Fruit fly (Drosophila melanogaster) whole organism, embryonic: Measurements from ENCODE around the gene CG32176.

Source experiments
- Aef1 ChIP-seq: fragments of 200-800 bp; sonication (Bioruptor generic); IDR thresholded peaks from 3 replicates; pipeline ENCODE4 v1.3.6; 2022; ENCODE audit warnings: missing biosample characterization, missing genetic modification characterization
- CG10209 ChIP-seq: fragments of 200-800 bp; sonication (Bioruptor generic); optimal IDR thresholded peaks from 3 replicates; lab custom pipeline; 2017; ENCODE audit warnings: missing biosample characterization, mild to moderate bottlenecking, missing genetic modification characterization, missing genetic modification reagents
- CG10321 ChIP-seq: fragments of 200-800 bp; sonication (Bioruptor generic); IDR thresholded peaks from 2 replicates; pipeline ENCODE4 v1.3.6; 2022; ENCODE audit warnings: missing biosample characterization, missing genetic modification characterization
- CG10431 ChIP-seq: fragments of 200-800 bp; sonication (Bioruptor generic); optimal IDR thresholded peaks from 3 replicates; lab custom pipeline; 2018; ENCODE audit warnings: missing biosample characterization, mild to moderate bottlenecking, missing genetic modification characterization
- CG10565 ChIP-seq: fragments of 200-800 bp; sonication (Bioruptor generic); optimal IDR thresholded peaks from 3 replicates; lab custom pipeline; 2016; ENCODE audit warnings: missing biosample characterization, mild to moderate bottlenecking, missing genetic modification characterization
- CG10979 ChIP-seq: fragments of 200-800 bp; sonication (Bioruptor generic); optimal IDR thresholded peaks from 2 replicates; lab custom pipeline; 2018; ENCODE audit warnings: missing biosample characterization, mild to moderate bottlenecking, missing genetic modification characterization, moderate library complexity
- CG11696 ChIP-seq: fragments of 200-800 bp; sonication (Bioruptor generic); IDR thresholded peaks from 2 replicates; pipeline ENCODE4 v1.3.6; 2022; ENCODE audit warnings: missing biosample characterization, missing genetic modification characterization
- CG12071 ChIP-seq: fragments of 200-800 bp; sonication (Bioruptor generic); optimal IDR thresholded peaks from 3 replicates; lab custom pipeline; 2018; ENCODE audit warnings: missing biosample characterization, mild to moderate bottlenecking, missing genetic modification characterization
- CG12769 ChIP-seq: fragments of 200-800 bp; sonication (Bioruptor generic); optimal IDR thresholded peaks from 2 replicates; lab custom pipeline; 2019; ENCODE audit warnings: missing biosample characterization, mild to moderate bottlenecking, missing genetic modification characterization, moderate library complexity
- CG13123 ChIP-seq: fragments of 200-800 bp; sonication (Bioruptor generic); optimal IDR thresholded peaks from 2 replicates; lab custom pipeline; 2016; ENCODE audit warnings: missing biosample characterization, missing genetic modification characterization
- CG15011 ChIP-seq: fragments of 200-800 bp; sonication (Bioruptor generic); optimal IDR thresholded peaks from 3 replicates; lab custom pipeline; 2018; ENCODE audit warnings: missing biosample characterization, mild to moderate bottlenecking, missing genetic modification characterization
- CG2116 ChIP-seq: fragments of 200-800 bp; sonication (Bioruptor generic); optimal IDR thresholded peaks from 3 replicates; lab custom pipeline; 2018; ENCODE audit warnings: missing biosample characterization, mild to moderate bottlenecking, missing genetic modification characterization
- CG2120 ChIP-seq: fragments of 200-800 bp; sonication (Bioruptor generic); optimal IDR thresholded peaks from 3 replicates; lab custom pipeline; 2016; ENCODE audit warnings: missing biosample characterization, missing genetic modification characterization
- CG2202 ChIP-seq: fragments of 200-800 bp; sonication (Bioruptor generic); optimal IDR thresholded peaks from 2 replicates; lab custom pipeline; 2018; ENCODE audit warnings: missing biosample characterization, mild to moderate bottlenecking, missing genetic modification characterization
- CG33213 ChIP-seq: fragments of 200-800 bp; sonication (Bioruptor generic); optimal IDR thresholded peaks from 3 replicates; lab custom pipeline; 2016; ENCODE audit warnings: missing biosample characterization, missing genetic modification characterization
- CG34376 ChIP-seq: fragments of 200-800 bp; sonication (Bioruptor generic); optimal IDR thresholded peaks from 2 replicates; lab custom pipeline; 2018; ENCODE audit warnings: missing biosample characterization, mild to moderate bottlenecking, missing genetic modification characterization
- CG6254 ChIP-seq: fragments of 200-800 bp; sonication (Bioruptor generic); optimal IDR thresholded peaks from 3 replicates; lab custom pipeline; 2017; ENCODE audit warnings: mild to moderate bottlenecking, missing biosample characterization, missing genetic modification reagents, missing genetic modification characterization
- CG6765 ChIP-seq: fragments of 200-800 bp; sonication (Bioruptor generic); optimal IDR thresholded peaks from 3 replicates; lab custom pipeline; 2017; ENCODE audit warnings: missing biosample characterization, mild to moderate bottlenecking, missing genetic modification characterization
- CG8290 ChIP-seq, 3 experiments: fragments of 200-800 bp; sonication (Bioruptor generic); optimal IDR thresholded peaks; 2 replicates each; lab custom pipeline; 2016 to 2019; ENCODE audit warnings: missing biosample characterization in 3 of 3, missing genetic modification characterization in 3 of 3, mild to moderate bottlenecking in 2 of 3, moderate library complexity in 1 of 3
- Chrac-16 ChIP-seq: fragments of 200-800 bp; sonication (Bioruptor generic); optimal IDR thresholded peaks from 3 replicates; lab custom pipeline; 2016; ENCODE audit warnings: missing biosample characterization, missing genetic modification characterization
- Dip3 ChIP-seq: fragments of 200-800 bp; sonication (Bioruptor generic); optimal IDR thresholded peaks from 3 replicates; lab custom pipeline; 2016; ENCODE audit warnings: missing biosample characterization, missing genetic modification characterization
- Doc3 ChIP-seq: fragments of 200-800 bp; sonication (Bioruptor generic); IDR thresholded peaks from 3 replicates; pipeline ENCODE4 v1.3.6; 2022; ENCODE audit warnings: missing biosample characterization, missing genetic modification characterization; ENCODE audit not compliant: partially characterized antibody
- ERR ChIP-seq: fragments of 200-800 bp; sonication (Bioruptor generic); optimal IDR thresholded peaks from 2 replicates; lab custom pipeline; 2016; ENCODE audit warnings: missing biosample characterization, missing genetic modification characterization
- Hey ChIP-seq: fragments of 200-800 bp; sonication (Bioruptor generic); optimal IDR thresholded peaks from 3 replicates; lab custom pipeline; 2018; ENCODE audit warnings: missing biosample characterization, mild to moderate bottlenecking, missing genetic modification characterization
- Max ChIP-seq: fragments of 200-800 bp; sonication (Bioruptor generic); optimal IDR thresholded peaks from 2 replicates; lab custom pipeline; 2016; ENCODE audit warnings: missing biosample characterization, mild to moderate bottlenecking, missing genetic modification characterization
- Med ChIP-seq: fragments of 200-800 bp; sonication (Bioruptor generic); peaks from one replicate; lab custom pipeline; 2016; ENCODE audit warnings: missing biosample characterization, missing genetic modification characterization, mild to moderate bottlenecking, inconsistent platforms, moderate library complexity
- Opbp ChIP-seq: fragments of 200-800 bp; sonication (Bioruptor generic); IDR thresholded peaks from 3 replicates; pipeline ENCODE4 v1.3.6; 2022; ENCODE audit warnings: missing biosample characterization, missing genetic modification characterization; ENCODE audit not compliant: partially characterized antibody
- Rfx ChIP-seq: fragments of 200-800 bp; sonication (Bioruptor generic); IDR thresholded peaks from 2 replicates; pipeline ENCODE4 v1.3.6; 2022; ENCODE audit warnings: missing biosample characterization, missing genetic modification characterization
- Taf1 ChIP-seq: fragments of 200-800 bp; sonication (Bioruptor generic); IDR thresholded peaks from 2 replicates; pipeline ENCODE4 v1.3.6; 2022; ENCODE audit warnings: missing biosample characterization, missing genetic modification characterization
- Tbp ChIP-seq: fragments of >200 bp; optimal IDR thresholded peaks from 2 replicates; lab custom pipeline; 2018; ENCODE audit warnings: missing biosample characterization, missing genetic modification characterization
- Xrp1 ChIP-seq: fragments of 200-800 bp; sonication (Bioruptor generic); IDR thresholded peaks from 2 replicates; pipeline ENCODE4 v1.3.6; 2022; ENCODE audit warnings: missing biosample characterization, missing genetic modification characterization
- abd-A ChIP-seq: fragments of 200-800 bp; sonication (Bioruptor generic); optimal IDR thresholded peaks from 3 replicates; lab custom pipeline; 2019; ENCODE audit warnings: missing biosample characterization, mild to moderate bottlenecking, missing genetic modification characterization, moderate library complexity
- amos ChIP-seq: fragments of 200-800 bp; sonication (Bioruptor generic); IDR thresholded peaks from 2 replicates; pipeline ENCODE4 v1.3.6; 2022; ENCODE audit warnings: missing biosample characterization, missing genetic modification characterization; ENCODE audit not compliant: partially characterized antibody
- az2 ChIP-seq: fragments of 200-800 bp; sonication (Bioruptor generic); optimal IDR thresholded peaks from 3 replicates; lab custom pipeline; 2016; ENCODE audit warnings: missing biosample characterization, missing genetic modification characterization
- corto ChIP-seq: fragments of 200-800 bp; sonication (Bioruptor generic); optimal IDR thresholded peaks from 2 replicates; lab custom pipeline; 2016; ENCODE audit warnings: missing biosample characterization, mild to moderate bottlenecking, missing genetic modification characterization, moderate library complexity
- dmrt11E ChIP-seq: fragments of 200-800 bp; sonication (Bioruptor generic); optimal IDR thresholded peaks from 3 replicates; lab custom pipeline; 2018; ENCODE audit warnings: missing biosample characterization, mild to moderate bottlenecking, missing genetic modification characterization, moderate library complexity
- fd3F ChIP-seq: fragments of 200-800 bp; sonication (Bioruptor generic); optimal IDR thresholded peaks from 2 replicates; lab custom pipeline; 2018; ENCODE audit warnings: missing biosample characterization, mild to moderate bottlenecking, missing genetic modification characterization, moderate library complexity
- grau ChIP-seq: fragments of 200-800 bp; optimal IDR thresholded peaks from 3 replicates; lab custom pipeline; 2019; ENCODE audit warnings: missing biosample characterization, mild to moderate bottlenecking, missing genetic modification characterization, moderate library complexity
- ham ChIP-seq: fragments of 200-800 bp; sonication (Bioruptor generic); IDR thresholded peaks from 2 replicates; pipeline ENCODE4 v1.3.6; 2022; ENCODE audit warnings: missing biosample characterization, missing genetic modification characterization
- hbn ChIP-seq: fragments of 200-800 bp; sonication (Bioruptor generic); IDR thresholded peaks from 2 replicates; pipeline ENCODE4 v1.3.6; 2022; ENCODE audit warnings: missing biosample characterization, missing genetic modification characterization; ENCODE audit not compliant: partially characterized antibody
- salm ChIP-seq: fragments of 200-800 bp; sonication (Bioruptor generic); optimal IDR thresholded peaks from 2 replicates; lab custom pipeline; 2018; ENCODE audit warnings: missing biosample characterization, mild to moderate bottlenecking, missing genetic modification characterization
- schlank ChIP-seq: fragments of 200-800 bp; sonication (Bioruptor generic); optimal IDR thresholded peaks from 2 replicates; lab custom pipeline; 2018; ENCODE audit warnings: missing biosample characterization, mild to moderate bottlenecking, missing genetic modification characterization
- so ChIP-seq: fragments of 200-800 bp; sonication (Bioruptor generic); IDR thresholded peaks from 3 replicates; pipeline ENCODE4 v1.3.6; 2022; ENCODE audit warnings: missing biosample characterization, missing genetic modification characterization
- sr ChIP-seq: fragments of 200-800 bp; sonication (Bioruptor generic); IDR thresholded peaks from 3 replicates; pipeline ENCODE4 v1.3.6; 2022; ENCODE audit warnings: missing biosample characterization, missing genetic modification characterization
- ssp ChIP-seq: fragments of 200-800 bp; sonication (Bioruptor generic); IDR thresholded peaks from 2 replicates; pipeline ENCODE4 v1.3.6; 2022; ENCODE audit warnings: missing biosample characterization, missing genetic modification characterization
- stwl ChIP-seq: fragments of 200-800 bp; sonication (Bioruptor generic); optimal IDR thresholded peaks from 3 replicates; lab custom pipeline; 2018; ENCODE audit warnings: missing biosample characterization, mild to moderate bottlenecking, missing genetic modification characterization, moderate library complexity
- tna ChIP-seq: fragments of 200-800 bp; sonication (Bioruptor generic); IDR thresholded peaks from 2 replicates; pipeline ENCODE4 v1.3.6; 2022; ENCODE audit warnings: missing biosample characterization, missing genetic modification characterization; ENCODE audit not compliant: partially characterized antibody
- ttk ChIP-seq: fragments of 200-800 bp; sonication (Bioruptor generic); IDR thresholded peaks from 2 replicates; pipeline ENCODE4 v2.1.2; 2022; ENCODE audit warnings: missing biosample characterization, missing genetic modification characterization
- vvl ChIP-seq: fragments of 200-800 bp; sonication (Bioruptor generic); IDR thresholded peaks from 2 replicates; pipeline ENCODE4 v1.3.6; 2022; ENCODE audit warnings: missing biosample characterization, missing genetic modification characterization
- wor ChIP-seq: fragments of 200-800 bp; sonication (Bioruptor generic); IDR thresholded peaks from 2 replicates; pipeline ENCODE4 v1.3.6; 2022; ENCODE audit warnings: missing biosample characterization, missing genetic modification characterization
- yki ChIP-seq: fragments of >200 bp; optimal IDR thresholded peaks from 3 replicates; lab custom pipeline; 2018

The CG32176 gene

DNA sequence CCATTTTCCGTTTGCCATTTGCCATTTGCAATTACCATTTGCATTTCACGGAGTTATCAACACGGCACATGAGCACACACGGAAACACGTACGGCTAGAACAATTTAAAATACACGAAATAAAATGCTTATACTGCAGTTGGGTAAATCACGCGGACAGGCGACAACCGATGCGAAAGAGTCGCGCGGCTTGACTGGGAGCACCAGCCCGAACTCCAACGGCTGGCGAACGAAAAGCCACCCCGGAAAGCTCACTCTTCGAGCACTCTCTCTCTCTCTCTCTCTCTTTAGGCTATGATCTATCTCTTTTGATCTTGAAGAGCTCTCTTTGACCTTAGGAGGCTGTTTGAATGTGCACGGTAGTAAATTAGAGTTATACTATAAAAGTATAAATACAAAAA lies 12.3 kb upstream of the CG32176 start, which contains the start of gene blot (continued):
- peak; percentile 37; the same call in 1 of the 3 replicates for TF ChIP-seq sr
- peak; percentile 45 for TF ChIP-seq CG12769
- TF ChIP-seq grau (tag; lab: Kevin White, UChicago): no peak
- TF ChIP-seq CG33213 (GFP tag; lab: Kevin White, UChicago): no peak
- peak; percentile 13; the same call in 1 of the 2 replicates for TF ChIP-seq amos (GFP tag; lab: Robert Waterston, UW)
- TF ChIP-seq CG2116 (GFP tag; lab: Kevin White, UChicago): no peak
- TF ChIP-seq CG12071: peak; percentile 5
- no peak for TF ChIP-seq ERR
- TF ChIP-seq CG6254 (GFP tag; lab: Kevin White, UChicago): no peak
- TF ChIP-seq ssp (GFP tag; lab: Robert Waterston, UW): no peak
- no peak for TF ChIP-seq CG11696 (GFP tag; lab: Robert Waterston, UW)
- TF ChIP-seq CG6765 (GFP tag; lab: Kevin White, UChicago): no peak
- TF ChIP-seq Hey (tag; lab: Kevin White, UChicago): no peak
- TF ChIP-seq Dip3 (GFP tag; lab: Kevin White, UChicago): no peak
- no peak for TF ChIP-seq CG2202 (tag; lab: Kevin White, UChicago)
- no peak for TF ChIP-seq dmrt11E
- 0 out of 3 replicates have a peak, but pooled peaks have one; percentile 27 for TF ChIP-seq Opbp (GFP tag; lab: Robert Waterston, UW)
- TF ChIP-seq Tbp (GFP tag; lab: Kevin White, UChicago): no peak
- no peak for TF ChIP-seq CG10209 (GFP tag; lab: Kevin White, UChicago)
- no peak for TF ChIP-seq CG15011 (GFP tag; lab: Kevin White, UChicago)
- TF ChIP-seq CG34376 (GFP tag; lab: Kevin White, UChicago): no peak
- TF ChIP-seq Med (GFP tag; lab: Kevin White, UChicago): peak; percentile 3
- no peak for TF ChIP-seq CG2120 (GFP tag; lab: Kevin White, UChicago)
- TF ChIP-seq CG10321 (GFP tag; lab: Robert Waterston, UW): no peak
- no peak for TF ChIP-seq CG10431 (GFP tag; lab: Kevin White, UChicago)
- no peak for TF ChIP-seq Taf1 (GFP tag; lab: Robert Waterston, UW)
- no peak for TF ChIP-seq CG8290 (GFP tag; optimal IDR thresholded peaks at IDR 0.05; lab: Kevin White, UChicago)
- TF ChIP-seq CG8290 (tag; optimal IDR thresholded peaks at IDR 0.05; lab: Kevin White, UChicago): peak in 1 of 2 experiments; percentile 40
- TF ChIP-seq CG10565 (GFP tag; lab: Kevin White, UChicago): no peak
- peak; percentile 47 for TF ChIP-seq yki (lab: Kevin White, UChicago)
- no peak for TF ChIP-seq abd-A (tag; lab: Kevin White, UChicago)
- TF ChIP-seq CG10979: no peak
- TF ChIP-seq vvl (GFP tag; lab: Robert Waterston, UW): peak; percentile 68
- TF ChIP-seq Doc3: no peak
- no peak for TF ChIP-seq ham (GFP tag; lab: Robert Waterston, UW)
- no peak for TF ChIP-seq CG13123 (GFP tag; lab: Kevin White, UChicago)
- TF ChIP-seq tna (GFP tag; lab: Robert Waterston, UW): peak; percentile 19; the same call in 1 of the 2 replicates
- no peak for TF ChIP-seq Chrac-16 (GFP tag; lab: Kevin White, UChicago)
- TF ChIP-seq corto (GFP tag; lab: Kevin White, UChicago): no peak
- peak; percentile 9; the same call in 1 of the 2 replicates for TF ChIP-seq Rfx (GFP tag; lab: Robert Waterston, UW)
- no peak for TF ChIP-seq hbn (GFP tag; lab: Robert Waterston, UW)
- no peak for TF ChIP-seq stwl
- TF ChIP-seq schlank (tag; lab: Kevin White, UChicago): no peak
- TF ChIP-seq wor: no peak
- no peak for TF ChIP-seq salm
- TF ChIP-seq fd3F (GFP tag; lab: Kevin White, UChicago): no peak
- TF ChIP-seq ttk (GFP tag; lab: Robert Waterston, UW): 0 out of 2 replicates have a peak, but pooled peaks have one; percentile 28
- TF ChIP-seq Aef1 (GFP tag; lab: Robert Waterston, UW): no peak
- no peak for TF ChIP-seq so (GFP tag; lab: Robert Waterston, UW)
- TF ChIP-seq az2 (GFP tag; lab: Kevin White, UChicago): no peak
- no peak for TF ChIP-seq Xrp1 (GFP tag; lab: Robert Waterston, UW)
- no peak for TF ChIP-seq Max (GFP tag; lab: Kevin White, UChicago)
